Fruit fly (Drosophila melanogaster) whole organism: ENCODE data around the gene CG31827.

Experiments
- CG8478 ChIP-seq: fragments of >200 bp; optimal IDR thresholded peaks from 2 replicates; lab custom pipeline; 2018; ENCODE audit warnings: inconsistent platforms
- usp ChIP-seq: fragments of >200 bp; optimal IDR thresholded peaks from 2 replicates; lab custom pipeline; 2017; ENCODE audit warnings: missing biosample characterization, missing genetic modification characterization, mixed read lengths

DNA sequence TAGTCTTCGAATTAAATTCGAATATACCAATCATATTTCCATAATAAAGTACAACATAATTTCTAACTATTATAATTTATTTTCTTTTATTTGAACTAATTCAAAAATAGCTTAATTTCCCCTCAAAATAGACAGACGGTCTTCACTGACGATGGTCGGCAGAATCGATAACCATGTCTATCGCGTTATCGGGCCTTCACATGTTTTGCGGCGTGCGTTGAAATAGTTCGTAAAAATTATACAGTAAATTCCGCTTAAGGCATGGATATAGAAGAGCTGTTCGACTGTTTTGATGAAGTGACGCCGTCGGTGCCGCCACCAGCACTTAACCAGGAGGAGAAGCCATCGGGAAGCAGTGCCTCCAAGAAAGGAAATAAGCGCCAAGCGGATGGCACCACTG is 47.1 kb downstream of the CG31827 start, which contains the start of gene Mtr4:
- TF ChIP-seq CG8478 (lab: Kevin White, UChicago) (no peak), usp (GFP tag; lab: Kevin White, UChicago) (no peak)
